Worm (Caenorhabditis elegans) whole organism, late embryonic: Measurements from ENCODE around the gene pct-1.

ENCODE experiments used
- C08G9.2 ChIP-seq: sonication (generic microtip); optimal IDR thresholded peaks from 2 replicates; lab custom pipeline; 2016; ENCODE audit warnings: mild to moderate bottlenecking, missing genetic modification characterization, moderate library complexity, missing compliant biosample characterization
- F13H6.1 ChIP-seq: sonication (generic microtip); optimal IDR thresholded peaks from 2 replicates; lab custom pipeline; 2016; ENCODE audit warnings: missing genetic modification characterization, missing compliant biosample characterization
- Y22D7AL.16 ChIP-seq: sonication (generic microtip); optimal IDR thresholded peaks from 2 replicates; lab custom pipeline; 2016; ENCODE audit warnings: missing genetic modification characterization, missing compliant biosample characterization
- ahr-1 ChIP-seq: sonication (generic microtip); optimal IDR thresholded peaks from 2 replicates; lab custom pipeline; 2016; ENCODE audit warnings: missing genetic modification characterization, missing compliant biosample characterization
- ama-1 ChIP-seq: fragments of 150-350 bp; optimal IDR thresholded peaks from 2 replicates; lab custom pipeline; 2014
- ceh-18 ChIP-seq: sonication (generic microtip); optimal IDR thresholded peaks from 2 replicates; lab custom pipeline; 2016; ENCODE audit warnings: missing genetic modification characterization, missing compliant biosample characterization
- ceh-19 ChIP-seq: fragments of 200-800 bp; sonication (Bioruptor generic); optimal IDR thresholded peaks from 2 replicates; lab custom pipeline; 2018; ENCODE audit warnings: mild to moderate bottlenecking, missing genetic modification characterization, missing compliant biosample characterization
- ceh-2 ChIP-seq: sonication (generic microtip); optimal IDR thresholded peaks from 2 replicates; lab custom pipeline; 2016; ENCODE audit warnings: missing genotype, missing genetic modification characterization, missing compliant biosample characterization
- ceh-24 ChIP-seq: sonication (generic microtip); optimal IDR thresholded peaks from 2 replicates; lab custom pipeline; 2016; ENCODE audit warnings: mild to moderate bottlenecking, missing genetic modification characterization, missing compliant biosample characterization
- ceh-34 ChIP-seq: sonication (generic microtip); optimal IDR thresholded peaks from 2 replicates; lab custom pipeline; 2016; ENCODE audit warnings: mild to moderate bottlenecking, missing genetic modification characterization, missing compliant biosample characterization
- ceh-6 ChIP-seq: fragments of 200-800 bp; sonication (Bioruptor generic); optimal IDR thresholded peaks from 2 replicates; lab custom pipeline; 2018; ENCODE audit warnings: mild to moderate bottlenecking, missing genetic modification characterization, missing compliant biosample characterization
- che-1 ChIP-seq: sonication (generic microtip); optimal IDR thresholded peaks from 2 replicates; lab custom pipeline; 2016; ENCODE audit warnings: mild to moderate bottlenecking, missing genetic modification characterization, missing compliant biosample characterization
- dve-1 ChIP-seq: sonication (generic microtip); optimal IDR thresholded peaks from 2 replicates; lab custom pipeline; 2017; ENCODE audit warnings: antibody characterized with exemption, mild to moderate bottlenecking, missing genetic modification characterization, missing compliant biosample characterization
- elt-2 ChIP-seq: sonication (generic microtip); optimal IDR thresholded peaks from 2 replicates; lab custom pipeline; 2016; ENCODE audit warnings: missing genetic modification reagents, missing genetic modification characterization, missing compliant biosample characterization
- ets-4 ChIP-seq: sonication (generic microtip); optimal IDR thresholded peaks from 2 replicates; lab custom pipeline; 2016; ENCODE audit warnings: missing genetic modification characterization, missing compliant biosample characterization
- eyg-1 ChIP-seq: sonication (generic microtip); optimal IDR thresholded peaks from 2 replicates; lab custom pipeline; 2016; ENCODE audit warnings: missing genotype, missing genetic modification characterization, missing compliant biosample characterization
- fax-1 ChIP-seq: sonication (generic microtip); optimal IDR thresholded peaks from 2 replicates; lab custom pipeline; 2016; ENCODE audit warnings: missing genotype, missing genetic modification characterization, missing compliant biosample characterization
- hlh-15 ChIP-seq: sonication (generic microtip); optimal IDR thresholded peaks from 2 replicates; lab custom pipeline; 2016; ENCODE audit warnings: missing genetic modification characterization, missing compliant biosample characterization
- hlh-6 ChIP-seq: sonication (generic microtip); optimal IDR thresholded peaks from 2 replicates; lab custom pipeline; 2016; ENCODE audit warnings: missing genotype, missing genetic modification characterization, missing compliant biosample characterization
- lim-6 ChIP-seq: sonication (generic microtip); optimal IDR thresholded peaks from 2 replicates; lab custom pipeline; 2016; ENCODE audit warnings: missing genetic modification characterization, missing compliant biosample characterization
- madf-2 ChIP-seq: sonication (generic microtip); optimal IDR thresholded peaks from 2 replicates; lab custom pipeline; 2017; ENCODE audit warnings: missing genetic modification characterization, missing compliant biosample characterization
- nfya-1 ChIP-seq: sonication (generic microtip); optimal IDR thresholded peaks from 2 replicates; lab custom pipeline; 2017; ENCODE audit warnings: missing genetic modification characterization, mild to moderate bottlenecking, missing compliant biosample characterization, antibody characterized with exemption, moderate library complexity
- nhr-232 ChIP-seq: sonication (generic microtip); optimal IDR thresholded peaks from 2 replicates; lab custom pipeline; 2016; ENCODE audit warnings: missing genetic modification characterization, missing compliant biosample characterization
- pag-3 ChIP-seq: sonication (generic microtip); optimal IDR thresholded peaks from 2 replicates; lab custom pipeline; 2016; ENCODE audit warnings: missing compliant biosample characterization, missing genetic modification characterization, borderline replicate concordance
- pat-9 ChIP-seq: fragments of 200-800 bp; sonication (Bioruptor generic); optimal IDR thresholded peaks from 2 replicates; lab custom pipeline; 2018; ENCODE audit warnings: mild to moderate bottlenecking, missing genetic modification characterization, moderate library complexity, missing compliant biosample characterization
- pax-1 ChIP-seq: fragments of 150-350 bp; optimal IDR thresholded peaks from 2 replicates; lab custom pipeline; 2014; ENCODE audit warnings: missing biosample characterization, missing genetic modification characterization
- pqm-1 ChIP-seq: sonication (generic microtip); optimal IDR thresholded peaks from 2 replicates; lab custom pipeline; 2016; ENCODE audit warnings: missing genetic modification characterization, missing compliant biosample characterization
- pros-1 ChIP-seq: fragments of 150-350 bp; optimal IDR thresholded peaks from 2 replicates; lab custom pipeline; 2014; ENCODE audit warnings: missing biosample characterization, missing genetic modification reagents, missing genetic modification characterization
- rnt-1 ChIP-seq: sonication (generic microtip); optimal IDR thresholded peaks from 2 replicates; lab custom pipeline; 2016; ENCODE audit warnings: missing genetic modification characterization, missing compliant biosample characterization
- sdc-2 ChIP-seq: sonication (generic microtip); optimal IDR thresholded peaks from 2 replicates; lab custom pipeline; 2016; ENCODE audit warnings: missing genotype, missing genetic modification characterization, missing compliant biosample characterization
- sox-2 ChIP-seq: fragments of 200-800 bp; sonication (Bioruptor generic); IDR thresholded peaks from 2 replicates; pipeline ENCODE4 v1.3.6; 2022; ENCODE audit warnings: missing genetic modification reagents, missing genetic modification characterization, missing compliant biosample characterization
- sox-4 ChIP-seq: sonication (generic microtip); optimal IDR thresholded peaks from 2 replicates; lab custom pipeline; 2017; ENCODE audit warnings: mild to moderate bottlenecking, missing genetic modification characterization, inconsistent platforms, missing compliant biosample characterization
- syd-9 ChIP-seq: sonication (generic microtip); optimal IDR thresholded peaks from 2 replicates; lab custom pipeline; 2016; ENCODE audit warnings: mild to moderate bottlenecking, missing genetic modification characterization, moderate library complexity, missing compliant biosample characterization
- tbx-2 ChIP-seq: sonication (generic microtip); optimal IDR thresholded peaks from 2 replicates; lab custom pipeline; 2016; ENCODE audit warnings: missing genetic modification characterization, missing compliant biosample characterization
- tbx-7 ChIP-seq: sonication (generic microtip); optimal IDR thresholded peaks from 2 replicates; lab custom pipeline; 2016; ENCODE audit warnings: missing genotype, missing genetic modification characterization, missing compliant biosample characterization
- ttx-3 ChIP-seq: sonication (generic microtip); optimal IDR thresholded peaks from 2 replicates; lab custom pipeline; 2016; ENCODE audit warnings: missing genetic modification reagents, missing genetic modification characterization, missing compliant biosample characterization
- unc-3 ChIP-seq, 2 experiments: fragments of 200-800 bp in 1 of 2; sonication (Bioruptor generic) in 1 of 2; sonication (generic microtip) in 1 of 2; conservative IDR thresholded peaks in 1 of 2; optimal IDR thresholded peaks in 1 of 2; 2 replicates each; pipeline versions ENCODE4 v1.3.6 to Lab custom; 2016 to 2022; ENCODE audit warnings: missing compliant biosample characterization in 2 of 2, missing genetic modification characterization in 2 of 2, missing genetic modification reagents in 1 of 2
- unc-55 ChIP-seq: sonication (generic microtip); optimal IDR thresholded peaks from 2 replicates; lab custom pipeline; 2017; ENCODE audit warnings: missing biosample characterization, missing genetic modification reagents, missing genetic modification characterization
- ztf-16 ChIP-seq: sonication (generic microtip); optimal IDR thresholded peaks from 2 replicates; lab custom pipeline; 2017; ENCODE audit warnings: missing genetic modification characterization, missing compliant biosample characterization

pct-1 gene

DNA sequence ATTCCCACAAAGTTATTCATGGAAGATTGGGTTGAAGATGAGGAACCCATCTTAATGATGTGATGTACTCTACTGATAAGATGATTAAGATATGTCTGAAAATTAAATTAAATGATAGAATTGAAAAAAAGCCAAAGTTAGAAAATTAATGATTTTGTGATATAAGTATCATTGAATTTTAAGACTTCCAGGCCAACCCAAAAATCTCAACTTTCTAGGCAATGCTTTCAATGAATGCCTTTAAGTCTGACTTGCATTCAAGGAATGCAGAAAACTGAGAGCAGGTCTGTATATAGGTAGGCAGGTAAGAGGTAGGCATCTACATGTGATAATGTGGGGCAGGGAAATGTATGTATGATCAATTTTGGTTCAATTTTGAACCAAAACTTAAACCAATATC, 43.7 kb downstream of the pct-1 start, which contains the start of gene ocr-2:
Gene ocr-2 (minus strand): TSS at position 101 of the 400 bp plus-strand sequence.
- TF ChIP-seq fax-1 (no peak), pros-1 (tag; lab: Kevin White, UChicago) (no peak), pax-1 (tag; lab: Kevin White, UChicago) (no peak), nhr-232 (no peak), unc-3 (GFP tag; conservative IDR thresholded peaks at IDR 0.05; lab: Robert Waterston, UW) (no peak), unc-3 (tag; optimal IDR thresholded peaks at IDR 0.05; lab: Kevin White, UChicago) (no peak), che-1 (tag; lab: Kevin White, UChicago) (no peak)

DNA sequence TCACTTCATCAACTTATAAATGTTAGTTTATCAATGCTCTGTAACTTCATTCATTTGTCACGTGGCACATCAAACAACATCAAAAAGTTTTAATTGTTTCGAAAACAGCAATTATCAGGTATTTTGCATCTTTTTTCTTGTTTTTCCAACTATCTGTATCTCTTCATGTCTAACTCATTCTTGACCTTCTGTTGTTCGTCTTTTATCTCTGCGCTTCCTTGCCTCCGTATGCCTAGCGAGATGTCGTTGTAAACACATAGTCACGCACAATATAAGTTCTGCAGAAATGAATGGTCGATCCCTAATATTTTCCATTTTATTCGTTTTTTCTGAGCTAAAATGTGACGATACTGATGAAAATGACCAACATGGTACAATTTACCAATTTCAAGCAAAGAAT, 45.7 kb downstream of the pct-1 start, which contains the start of gene gpx-6:
Gene gpx-6 (plus strand): TSS at position 257 of the 400 bp plus-strand sequence.
- TF ChIP-seq lim-6 (tag; lab: Kevin White, UChicago): no peak
- TF ChIP-seq ztf-16 (tag; lab: Kevin White, UChicago): no peak
- TF ChIP-seq madf-2 (tag; lab: Kevin White, UChicago): no peak
- no peak for TF ChIP-seq ttx-3 (tag; lab: Kevin White, UChicago)
- no peak for TF ChIP-seq ahr-1 (tag; lab: Kevin White, UChicago)
- no peak for TF ChIP-seq sox-4 (tag; lab: Kevin White, UChicago)
- TF ChIP-seq tbx-7: no peak
- TF ChIP-seq pag-3 (tag; lab: Kevin White, UChicago): no peak
- TF ChIP-seq pat-9: no peak

- no peak for TF ChIP-seq ama-1
- TF ChIP-seq hlh-15: no peak
- no peak for TF ChIP-seq unc-3 (GFP tag; conservative IDR thresholded peaks at IDR 0.05; lab: Robert Waterston, UW)
- no peak for TF ChIP-seq unc-3 (tag; optimal IDR thresholded peaks at IDR 0.05; lab: Kevin White, UChicago)
- no peak for TF ChIP-seq ceh-24 (tag; lab: Kevin White, UChicago)
- no peak for TF ChIP-seq unc-55 (GFP tag; lab: Kevin White, UChicago)
- TF ChIP-seq Y22D7AL.16: no peak
- no peak for TF ChIP-seq sdc-2
- TF ChIP-seq pros-1 (tag; lab: Kevin White, UChicago): no peak
- no peak for TF ChIP-seq nfya-1 (tag; lab: Kevin White, UChicago)
- TF ChIP-seq sox-4 (tag; lab: Kevin White, UChicago): no peak
- no peak for TF ChIP-seq eyg-1 (tag; lab: Kevin White, UChicago)
- TF ChIP-seq pqm-1 (tag; lab: Kevin White, UChicago): no peak
Measured at ce11 chrIV:8223055-8223454, 46.8 kb downstream of the pct-1 start.

ce11 chrIV:8225357-8225756, 49.1 kb downstream of the pct-1 start, which contains the start of gene serp-1.2:
serp-1.2 (plus strand) TSS chrIV:8225674.
- TF ChIP-seq ceh-6 (no peak), elt-2 (tag; lab: Kevin White, UChicago) (peak; percentile 12), fax-1 (no peak), ceh-19 (no peak)

DNA sequence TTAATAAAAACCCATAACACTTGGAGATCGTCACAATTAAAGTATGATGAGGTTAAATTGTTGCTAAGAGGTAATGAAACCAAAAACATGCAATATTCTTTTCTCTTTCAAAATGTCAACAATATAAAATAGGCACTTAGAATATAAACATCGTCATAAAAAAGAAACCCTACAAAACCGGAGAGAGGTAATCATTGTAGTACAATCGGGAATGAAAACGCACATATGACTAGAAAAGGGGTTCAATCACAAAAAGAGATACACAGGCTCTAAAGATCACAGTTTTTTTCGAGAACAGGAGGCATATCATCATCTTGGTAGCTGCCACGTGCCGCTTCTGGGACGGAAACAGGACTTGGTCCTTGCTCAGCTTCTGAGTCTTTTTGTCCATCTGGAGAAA, 50.2 kb downstream of the pct-1 start:
- TF ChIP-seq C08G9.2 (no peak), ama-1 (peak; percentile 1)
- TF ChIP-seq, all 69 proteins: peak for 1

ce11 chrIV:8229523-8229922, 53.2 kb downstream of the pct-1 start:
- TF ChIP-seq F13H6.1: peak; percentile 60
- TF ChIP-seq syd-9 (tag; lab: Kevin White, UChicago): no peak
- TF ChIP-seq tbx-2: peak; percentile 34
- TF ChIP-seq ceh-2 (tag; lab: Kevin White, UChicago): peak; percentile 36
- TF ChIP-seq madf-2 (tag; lab: Kevin White, UChicago): no peak
- peak; percentile 21 for TF ChIP-seq ets-4 (tag; lab: Kevin White, UChicago)
- TF ChIP-seq nfya-1 (tag; lab: Kevin White, UChicago): peak; percentile 19
- peak; percentile 58 for TF ChIP-seq ceh-18 (tag; lab: Kevin White, UChicago)
- TF ChIP-seq dve-1 (tag; lab: Kevin White, UChicago): peak; percentile 63
- TF ChIP-seq hlh-6 (tag; lab: Kevin White, UChicago): peak; percentile 37
- TF ChIP-seq pqm-1 (tag; lab: Kevin White, UChicago): peak; percentile 77
- TF ChIP-seq rnt-1 (tag; lab: Kevin White, UChicago): peak; percentile 12
- no peak for TF ChIP-seq nhr-232
- peak; percentile 38 for TF ChIP-seq unc-55 (GFP tag; lab: Kevin White, UChicago)
- TF ChIP-seq sox-2 (GFP tag; lab: Robert Waterston, UW): no peak
- peak; percentile 10 for TF ChIP-seq elt-2 (tag; lab: Kevin White, UChicago)
- peak; percentile 63 for TF ChIP-seq ceh-34 (tag; lab: Kevin White, UChicago)
